Fruit fly (Drosophila melanogaster) S2 (cell line): ENCODE measurements around the gene CG7322.

Experiments
- CG8478 ChIP-seq: fragments of >200 bp; optimal IDR thresholded peaks from 2 replicates; lab custom pipeline; 2018
- CTCF ChIP-seq, 2 experiments: fragments of >200 bp; optimal IDR thresholded peaks; 2 replicates each; lab custom pipeline; 2018

DNA sequence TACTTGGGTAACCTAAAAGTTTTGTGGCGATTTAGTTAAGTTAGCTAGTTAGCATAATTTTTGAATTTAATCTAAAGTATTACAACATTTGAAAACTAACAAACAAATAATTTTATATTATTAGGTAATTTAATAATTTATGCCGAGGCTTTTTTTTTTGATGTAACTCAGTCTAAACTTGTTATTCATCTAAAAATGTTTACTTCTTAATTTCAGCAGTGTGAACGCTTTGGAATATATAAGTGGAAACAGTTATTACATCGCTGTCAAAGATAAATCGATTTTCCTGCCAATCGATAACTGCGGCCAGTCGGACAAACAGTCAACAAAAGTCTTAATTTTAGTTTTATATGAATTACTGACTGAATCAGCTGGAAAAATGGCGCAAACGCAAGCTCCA is 359 bp upstream of the CG7322 start, which contains the start of gene Usp39:
- TF ChIP-seq CTCF (optimal IDR thresholded peaks at IDR 0.05; lab: Kevin White, UChicago) (no peak), CG8478 (lab: Kevin White, UChicago) (no peak)
